Worm (Caenorhabditis elegans) whole organism, mixed stage, embryonic: ENCODE results near the gene C56E6.4.

ENCODE experiments used
- blmp-1 ChIP-seq: fragments of 150-350 bp; optimal IDR thresholded peaks from 2 replicates; lab custom pipeline; 2014; ENCODE audit warnings: missing biosample characterization, missing genetic modification characterization
- ces-1 ChIP-seq: fragments of 150-350 bp; optimal IDR thresholded peaks from 2 replicates; lab custom pipeline; 2014; ENCODE audit warnings: missing biosample characterization, missing genetic modification reagents, missing genetic modification characterization
- elt-1 ChIP-seq: sonication (generic microtip); optimal IDR thresholded peaks from 2 replicates; lab custom pipeline; 2017; ENCODE audit warnings: missing genetic modification characterization, mild to moderate bottlenecking, missing compliant biosample characterization, antibody characterized with exemption, moderate library complexity, borderline replicate concordance; ENCODE audit not compliant: insufficient read depth
- hlh-1 ChIP-seq: fragments of 150-350 bp; optimal IDR thresholded peaks from 2 replicates; lab custom pipeline; 2014; ENCODE audit warnings: missing biosample characterization, missing genetic modification reagents, missing genetic modification characterization
- lin-13 ChIP-seq: fragments of 150-350 bp; optimal IDR thresholded peaks from 2 replicates; lab custom pipeline; 2014; ENCODE audit warnings: missing biosample characterization, missing genetic modification characterization
- mls-2 ChIP-seq: sonication (generic microtip); optimal IDR thresholded peaks from 2 replicates; lab custom pipeline; 2016; ENCODE audit warnings: mild to moderate bottlenecking, missing genetic modification characterization, moderate library complexity, missing compliant biosample characterization
- nhr-12 ChIP-seq: fragments of 150-350 bp; optimal IDR thresholded peaks from 2 replicates; lab custom pipeline; 2014; ENCODE audit warnings: missing biosample characterization, missing genetic modification characterization
- nhr-28 ChIP-seq: fragments of 150-350 bp; optimal IDR thresholded peaks from 2 replicates; lab custom pipeline; 2014; ENCODE audit warnings: missing biosample characterization, missing genetic modification characterization
- nhr-76 ChIP-seq: sonication (generic microtip); optimal IDR thresholded peaks from 2 replicates; lab custom pipeline; 2017; ENCODE audit warnings: missing biosample characterization, missing genetic modification characterization
- pha-4 ChIP-seq: fragments of 150-350 bp; optimal IDR thresholded peaks from 2 replicates; lab custom pipeline; 2018; ENCODE audit warnings: missing biosample characterization, missing genetic modification reagents, missing genetic modification characterization
- snpc-4 ChIP-seq: fragments of 150-350 bp; optimal IDR thresholded peaks from 2 replicates; lab custom pipeline; 2014; ENCODE audit warnings: missing biosample characterization, missing genetic modification characterization
- sptf-1 ChIP-seq: sonication (generic microtip); optimal IDR thresholded peaks from 2 replicates; lab custom pipeline; 2017; ENCODE audit warnings: mild to moderate bottlenecking, missing genetic modification characterization, moderate library complexity, missing compliant biosample characterization
- unc-39 ChIP-seq: fragments of 150-350 bp; optimal IDR thresholded peaks from 2 replicates; lab custom pipeline; 2014; ENCODE audit warnings: missing biosample characterization, missing genetic modification characterization
- ztf-11 ChIP-seq: fragments of 150-350 bp; optimal IDR thresholded peaks from 2 replicates; lab custom pipeline; 2014; ENCODE audit warnings: missing biosample characterization, missing genetic modification characterization

ce11 chrII:6486344-6486743, 42.2 kb downstream of the C56E6.4 start:
- no peak for TF ChIP-seq unc-39 (tag; lab: Kevin White, UChicago)
- no peak for TF ChIP-seq sptf-1 (tag; lab: Kevin White, UChicago)
- no peak for TF ChIP-seq nhr-76 (tag; lab: Kevin White, UChicago)
- no peak for TF ChIP-seq mls-2
- TF ChIP-seq pha-4 (tag; lab: Kevin White, UChicago) = no peak
- TF ChIP-seq ces-1 (GFP tag; lab: Kevin White, UChicago) = no peak
- TF ChIP-seq nhr-28 (tag; lab: Kevin White, UChicago) = no peak
- TF ChIP-seq elt-1 (tag; lab: Kevin White, UChicago) = no peak
- TF ChIP-seq ztf-11 (tag; lab: Kevin White, UChicago) = no peak
- TF ChIP-seq hlh-1 = peak; percentile 68
- TF ChIP-seq nhr-12 (tag; lab: Kevin White, UChicago) = no peak
- no peak for TF ChIP-seq snpc-4 (tag; lab: Kevin White, UChicago)
- no peak for TF ChIP-seq lin-13 (tag; lab: Kevin White, UChicago)
- TF ChIP-seq blmp-1 (tag; lab: Kevin White, UChicago) = no peak
